Fruit fly (Drosophila melanogaster) whole organism, embryonic: ENCODE data around the gene tomb.

Experiments
- Antp ChIP-seq: fragments of 200-800 bp; sonication (Bioruptor generic); optimal IDR thresholded peaks from 3 replicates; lab custom pipeline; 2016; ENCODE audit warnings: missing biosample characterization, missing genetic modification characterization
- B-H1 ChIP-seq: fragments of 200-800 bp; sonication (Bioruptor generic); IDR thresholded peaks from 3 replicates; pipeline ENCODE4 v1.3.6; 2022; ENCODE audit warnings: missing biosample characterization, missing genetic modification characterization
- B-H2 ChIP-seq: fragments of 200-800 bp; sonication (Bioruptor generic); optimal IDR thresholded peaks from 2 replicates; lab custom pipeline; 2018; ENCODE audit warnings: missing biosample characterization, mild to moderate bottlenecking, missing genetic modification characterization
- CG10267 ChIP-seq: fragments of 200-800 bp; sonication (Bioruptor generic); optimal IDR thresholded peaks from 2 replicates; lab custom pipeline; 2018; ENCODE audit warnings: missing biosample characterization, mild to moderate bottlenecking, missing genetic modification characterization, moderate library complexity
- CG10366 ChIP-seq: fragments of 200-800 bp; sonication (Bioruptor generic); IDR thresholded peaks from 2 replicates; pipeline ENCODE4 v1.3.6; 2022; ENCODE audit warnings: missing biosample characterization, missing genetic modification characterization
- CG10543 ChIP-seq: fragments of 200-800 bp; sonication (Bioruptor generic); optimal IDR thresholded peaks from 3 replicates; lab custom pipeline; 2017; ENCODE audit warnings: missing biosample characterization, mild to moderate bottlenecking, missing genetic modification characterization, moderate library complexity
- CG14710 ChIP-seq: fragments of 200-800 bp; sonication (Bioruptor generic); optimal IDR thresholded peaks from 3 replicates; lab custom pipeline; 2019; ENCODE audit warnings: missing biosample characterization, mild to moderate bottlenecking, missing genetic modification characterization, moderate library complexity
- CG1602 ChIP-seq: fragments of 200-800 bp; sonication (Bioruptor generic); optimal IDR thresholded peaks from 3 replicates; lab custom pipeline; 2016; ENCODE audit warnings: missing biosample characterization, missing genetic modification characterization
- CG17186 ChIP-seq: fragments of 200-800 bp; sonication (Bioruptor generic); optimal IDR thresholded peaks from 3 replicates; lab custom pipeline; 2017; ENCODE audit warnings: missing biosample characterization, missing genetic modification reagents, missing genetic modification characterization
- CG17361 ChIP-seq: fragments of 200-800 bp; sonication (Bioruptor generic); IDR thresholded peaks from 3 replicates; pipeline ENCODE4 v1.3.6; 2022; ENCODE audit warnings: missing biosample characterization, missing genetic modification characterization
- CG2120 ChIP-seq: fragments of 200-800 bp; sonication (Bioruptor generic); optimal IDR thresholded peaks from 3 replicates; lab custom pipeline; 2016; ENCODE audit warnings: missing biosample characterization, missing genetic modification characterization
- CG2712 ChIP-seq: fragments of 200-800 bp; optimal IDR thresholded peaks from 3 replicates; lab custom pipeline; 2019; ENCODE audit warnings: missing biosample characterization, mild to moderate bottlenecking, missing genetic modification characterization, moderate library complexity
- CG34376 ChIP-seq: fragments of 200-800 bp; sonication (Bioruptor generic); optimal IDR thresholded peaks from 2 replicates; lab custom pipeline; 2018; ENCODE audit warnings: missing biosample characterization, mild to moderate bottlenecking, missing genetic modification characterization
- CG4360 ChIP-seq: fragments of 200-800 bp; sonication (Bioruptor generic); IDR thresholded peaks from 2 replicates; pipeline ENCODE4 v1.3.6; 2022; ENCODE audit warnings: missing biosample characterization, missing genetic modification characterization
- CG4617 ChIP-seq: fragments of 200-800 bp; sonication (Bioruptor generic); optimal IDR thresholded peaks from 3 replicates; lab custom pipeline; 2016; ENCODE audit warnings: missing biosample characterization, missing genetic modification characterization, borderline replicate concordance
- CG4730 ChIP-seq: fragments of 200-800 bp; sonication (Bioruptor generic); IDR thresholded peaks from 2 replicates; pipeline ENCODE4 v1.3.6; 2022; ENCODE audit warnings: missing biosample characterization, missing genetic modification characterization
- CG7556 ChIP-seq: fragments of 200-800 bp; sonication (Bioruptor generic); optimal IDR thresholded peaks from 2 replicates; lab custom pipeline; 2017; ENCODE audit warnings: missing biosample characterization, mild to moderate bottlenecking, missing genetic modification characterization
- CG9817 ChIP-seq: fragments of 200-800 bp; sonication (Bioruptor generic); optimal IDR thresholded peaks from 2 replicates; lab custom pipeline; 2018; ENCODE audit warnings: missing biosample characterization, mild to moderate bottlenecking, missing genetic modification characterization, moderate library complexity
- CHES-1-like ChIP-seq: fragments of 200-800 bp; sonication (Bioruptor generic); optimal IDR thresholded peaks from 2 replicates; lab custom pipeline; 2016; ENCODE audit warnings: missing biosample characterization, missing genetic modification characterization
- CoRest ChIP-seq: fragments of 200-800 bp; sonication (Bioruptor generic); optimal IDR thresholded peaks from 3 replicates; lab custom pipeline; 2018; ENCODE audit warnings: missing biosample characterization, mild to moderate bottlenecking, missing genetic modification characterization, moderate library complexity
- D19A ChIP-seq: fragments of 200-800 bp; optimal IDR thresholded peaks from 3 replicates; lab custom pipeline; 2019; ENCODE audit warnings: missing biosample characterization, mild to moderate bottlenecking, missing genetic modification characterization, moderate library complexity
- Dbx ChIP-seq: fragments of 200-800 bp; sonication (Bioruptor generic); IDR thresholded peaks from 3 replicates; pipeline ENCODE4 v1.3.6; 2022; ENCODE audit warnings: missing biosample characterization, missing genetic modification characterization
- Dek ChIP-seq: fragments of 200-800 bp; sonication (Bioruptor generic); optimal IDR thresholded peaks from 3 replicates; lab custom pipeline; 2019; ENCODE audit warnings: missing biosample characterization, mild to moderate bottlenecking, missing genetic modification characterization, moderate library complexity
- Dp ChIP-seq: fragments of 200-800 bp; sonication (Bioruptor generic); optimal IDR thresholded peaks from 2 replicates; lab custom pipeline; 2018; ENCODE audit warnings: missing biosample characterization, mild to moderate bottlenecking, missing genetic modification characterization, moderate library complexity
- Dref ChIP-seq: fragments of 200-800 bp; sonication (Bioruptor generic); IDR thresholded peaks from 2 replicates; pipeline ENCODE4 v1.3.6; 2022; ENCODE audit warnings: missing biosample characterization, missing genetic modification characterization
- Drgx ChIP-seq: fragments of 200-800 bp; sonication (Bioruptor generic); IDR thresholded peaks from 2 replicates; pipeline ENCODE4 v1.3.6; 2022; ENCODE audit warnings: missing biosample characterization, missing genetic modification characterization
- Ets65A ChIP-seq: fragments of 200-800 bp; sonication (Bioruptor generic); peaks from one replicate; lab custom pipeline; 2016; ENCODE audit warnings: missing biosample characterization, missing genetic modification characterization
- H2.0 ChIP-seq: fragments of 200-800 bp; sonication (Bioruptor generic); IDR thresholded peaks from 2 replicates; pipeline ENCODE4 v1.3.6; 2022; ENCODE audit warnings: missing biosample characterization, missing genetic modification characterization
- Hr39 ChIP-seq: fragments of >200 bp; optimal IDR thresholded peaks from 2 replicates; lab custom pipeline; 2017
- Nf-YC ChIP-seq: fragments of 200-800 bp; optimal IDR thresholded peaks from 3 replicates; lab custom pipeline; 2019; ENCODE audit warnings: missing biosample characterization, mild to moderate bottlenecking, missing genetic modification characterization, moderate library complexity
- Poxn ChIP-seq: fragments of 200-800 bp; sonication (Bioruptor generic); IDR thresholded peaks from 2 replicates; pipeline ENCODE4 v1.3.6; 2022; ENCODE audit warnings: missing biosample characterization, missing genetic modification characterization
- Xbp1 ChIP-seq: fragments of 200-800 bp; sonication (Bioruptor generic); optimal IDR thresholded peaks from 3 replicates; lab custom pipeline; 2016; ENCODE audit warnings: missing biosample characterization, mild to moderate bottlenecking, missing genetic modification characterization
- Xrp1 ChIP-seq: fragments of 200-800 bp; sonication (Bioruptor generic); IDR thresholded peaks from 2 replicates; pipeline ENCODE4 v1.3.6; 2022; ENCODE audit warnings: missing biosample characterization, missing genetic modification characterization
- btn ChIP-seq: fragments of 200-800 bp; sonication (Bioruptor generic); optimal IDR thresholded peaks from 2 replicates; lab custom pipeline; 2016; ENCODE audit warnings: missing biosample characterization, missing genetic modification characterization
- chm ChIP-seq: fragments of 200-800 bp; sonication (Bioruptor generic); IDR thresholded peaks from 2 replicates; pipeline ENCODE4 v1.3.6; 2022; ENCODE audit warnings: missing biosample characterization, missing genetic modification characterization
- dm ChIP-seq: fragments of 200-800 bp; sonication (Bioruptor generic); optimal IDR thresholded peaks from 3 replicates; lab custom pipeline; 2016; ENCODE audit warnings: missing biosample characterization, missing genetic modification characterization
- fd3F ChIP-seq: fragments of 200-800 bp; sonication (Bioruptor generic); optimal IDR thresholded peaks from 2 replicates; lab custom pipeline; 2018; ENCODE audit warnings: missing biosample characterization, mild to moderate bottlenecking, missing genetic modification characterization, moderate library complexity
- gem ChIP-seq: fragments of 200-800 bp; sonication (Bioruptor generic); optimal IDR thresholded peaks from 2 replicates; lab custom pipeline; 2019; ENCODE audit warnings: missing biosample characterization, mild to moderate bottlenecking, missing genetic modification characterization, moderate library complexity
- gfzf ChIP-seq: fragments of 200-800 bp; sonication (Bioruptor generic); optimal IDR thresholded peaks from 2 replicates; lab custom pipeline; 2016; ENCODE audit warnings: missing biosample characterization, mild to moderate bottlenecking, missing genetic modification characterization, moderate library complexity
- ind ChIP-seq: fragments of 200-800 bp; sonication (Bioruptor generic); optimal IDR thresholded peaks from 3 replicates; lab custom pipeline; 2016; ENCODE audit warnings: missing biosample characterization, missing genetic modification characterization
- lola ChIP-seq, 3 experiments: fragments of >200 bp in 2 of 3; fragments of 200-800 bp in 1 of 3; sonication (Bioruptor generic) in 1 of 3; optimal IDR thresholded peaks; 2 replicates each; lab custom pipeline; 2017 to 2019; ENCODE audit warnings: missing biosample characterization in 3 of 3, missing genetic modification characterization in 3 of 3, mild to moderate bottlenecking in 1 of 3, moderate library complexity in 1 of 3
- mam ChIP-seq: fragments of 200-800 bp; sonication (Bioruptor generic); optimal IDR thresholded peaks from 3 replicates; lab custom pipeline; 2016; ENCODE audit warnings: missing biosample characterization, missing genetic modification characterization
- nerfin-2 ChIP-seq: fragments of 200-800 bp; sonication (Bioruptor generic); IDR thresholded peaks from 2 replicates; pipeline ENCODE4 v1.3.6; 2022; ENCODE audit warnings: missing biosample characterization, missing genetic modification characterization; ENCODE audit not compliant: partially characterized antibody
- pan ChIP-seq, 4 experiments: fragments of >200 bp in 3 of 4; fragments of 200-800 bp in 1 of 4; sonication (Bioruptor generic) in 1 of 4; optimal IDR thresholded peaks in 3 of 4; IDR thresholded peaks in 1 of 4; 2 replicates each; pipeline versions ENCODE4 v1.3.6 to Lab custom; 2017 to 2022; ENCODE audit warnings: missing biosample characterization in 2 of 4, missing genetic modification characterization in 2 of 4, mixed read lengths in 1 of 4
- pzg ChIP-seq: fragments of 200-800 bp; sonication (Bioruptor generic); optimal IDR thresholded peaks from 3 replicates; lab custom pipeline; 2018; ENCODE audit warnings: missing biosample characterization, mild to moderate bottlenecking, missing genetic modification characterization, moderate library complexity
- ranshi ChIP-seq: fragments of 200-800 bp; sonication (Bioruptor generic); IDR thresholded peaks from 2 replicates; pipeline ENCODE4 v1.3.6; 2022; ENCODE audit warnings: missing biosample characterization, missing genetic modification characterization
- sens ChIP-seq: fragments of 200-800 bp; sonication (Bioruptor generic); peaks from one replicate; lab custom pipeline; 2016; ENCODE audit warnings: missing biosample characterization, missing genetic modification characterization
- trem ChIP-seq: fragments of 200-800 bp; optimal IDR thresholded peaks from 3 replicates; lab custom pipeline; 2019; ENCODE audit warnings: missing biosample characterization, mild to moderate bottlenecking, missing genetic modification characterization, moderate library complexity
- twi ChIP-seq: fragments of 200-800 bp; optimal IDR thresholded peaks from 2 replicates; lab custom pipeline; 2019; ENCODE audit warnings: missing biosample characterization, mild to moderate bottlenecking, missing genetic modification characterization, moderate library complexity
- zfh2 ChIP-seq: fragments of 200-800 bp; sonication (Bioruptor generic); optimal IDR thresholded peaks from 2 replicates; lab custom pipeline; 2016; ENCODE audit warnings: missing biosample characterization, missing genetic modification characterization

The tomb gene

dm6 chr2L:5519846-5520384 lies 16.6 kb downstream of the tomb start, which contains the start of the genes CG7382 and cl (continued):
- TF ChIP-seq CG9817 (tag; lab: Kevin White, UChicago) (peak; percentile 34), dm (GFP tag; lab: Kevin White, UChicago) (no peak), CG17361 (peak; percentile 68), Dbx (GFP tag; lab: Robert Waterston, UW) (0 out of 3 replicates have a peak, but pooled peaks have one; percentile 33), CG7556 (GFP tag; lab: Kevin White, UChicago) (peak; percentile 27), ranshi (GFP tag; lab: Robert Waterston, UW) (no peak), chm (GFP tag; lab: Robert Waterston, UW) (0 out of 2 replicates have a peak, but pooled peaks have one; percentile 33), CG4617 (GFP tag; lab: Kevin White, UChicago) (no peak), Antp (GFP tag; lab: Kevin White, UChicago) (peak; percentile 9), CG17186 (GFP tag; lab: Kevin White, UChicago) (peak; percentile 20), Xrp1 (GFP tag; lab: Robert Waterston, UW) (no peak), CHES-1-like (GFP tag; lab: Kevin White, UChicago) (no peak), Xbp1 (GFP tag; lab: Kevin White, UChicago) (peak; percentile 60), B-H2 (GFP tag; lab: Kevin White, UChicago) (peak; percentile 28), CoRest (tag; lab: Kevin White, UChicago) (peak; percentile 76), Nf-YC (tag; lab: Kevin White, UChicago) (peak; percentile 65), mam (GFP tag; lab: Kevin White, UChicago) (peak; percentile 16), gfzf (peak; percentile 60), CG4360 (0 out of 2 replicates have a peak, but pooled peaks have one; percentile 38), Drgx (GFP tag; lab: Robert Waterston, UW) (no peak), Dp (peak; percentile 4), CG2120 (GFP tag; lab: Kevin White, UChicago) (peak; percentile 54), pan (optimal IDR thresholded peaks at IDR 0.05; lab: Kevin White, UChicago) (no peak), pan (GFP tag; optimal IDR thresholded peaks at IDR 0.05 in 1 of 2, IDR thresholded peaks at IDR 0.05 in 1 of 2) (peak in 1 of 2 experiments; percentile 18), ind (peak; percentile 54), fd3F (GFP tag; lab: Kevin White, UChicago) (peak; percentile 11), Dek (peak; percentile 35), zfh2 (GFP tag; lab: Kevin White, UChicago) (peak; percentile 25), CG10366 (GFP tag; lab: Robert Waterston, UW) (no peak), CG4730 (GFP tag; lab: Robert Waterston, UW) (no peak), H2.0 (GFP tag; lab: Robert Waterston, UW) (no peak), gem (tag; lab: Kevin White, UChicago) (peak; percentile 64), sens (GFP tag; lab: Kevin White, UChicago) (peak; percentile 46), CG14710 (tag; lab: Kevin White, UChicago) (peak; percentile 84), CG10267 (peak; percentile 64), twi (peak; percentile 47), B-H1 (GFP tag; lab: Robert Waterston, UW) (no peak), CG34376 (GFP tag; lab: Kevin White, UChicago) (peak; percentile 33), CG10543 (GFP tag; lab: Kevin White, UChicago) (peak; percentile 57), nerfin-2 (GFP tag; lab: Robert Waterston, UW) (no peak), lola (GFP tag; optimal IDR thresholded peaks at IDR 0.05; lab: Kevin White, UChicago) (peak in 1 of 3 experiments; percentile 54), Dref (GFP tag; lab: Robert Waterston, UW) (peak; percentile 59), CG1602 (GFP tag; lab: Kevin White, UChicago) (peak; percentile 12), btn (GFP tag; lab: Kevin White, UChicago) (no peak), Ets65A (GFP tag; lab: Kevin White, UChicago) (peak; percentile 91), Poxn (GFP tag; lab: Robert Waterston, UW) (no peak), trem (tag; lab: Kevin White, UChicago) (peak; percentile 30), pzg (peak; percentile 50), CG2712 (peak; percentile 62), Hr39 (lab: Kevin White, UChicago) (no peak), D19A (tag; lab: Kevin White, UChicago) (peak; percentile 30)
